Fruit fly (Drosophila melanogaster) whole organism, embryonic: ENCODE data around the gene BCL7-like.

Experiments used
- Ada2b ChIP-seq: fragments of 200-800 bp; sonication (Bioruptor generic); IDR thresholded peaks from 2 replicates; pipeline ENCODE4 v1.3.6; 2022; ENCODE audit warnings: missing biosample characterization, missing genetic modification characterization
- Awh ChIP-seq: fragments of 200-800 bp; sonication (Bioruptor generic); IDR thresholded peaks from 2 replicates; pipeline ENCODE4, ENCODE4 v1.3.6; 2022; ENCODE audit warnings: missing biosample characterization, missing genetic modification characterization
- Bteb2 ChIP-seq: fragments of 200-800 bp; sonication (Bioruptor generic); optimal IDR thresholded peaks from 2 replicates; lab custom pipeline; 2016; ENCODE audit warnings: missing biosample characterization, missing genetic modification characterization
- CG11560 ChIP-seq: fragments of 200-800 bp; sonication (Bioruptor generic); IDR thresholded peaks from 3 replicates; pipeline ENCODE4 v1.3.6; 2022; ENCODE audit warnings: missing biosample characterization, missing genetic modification characterization
- CG12659 ChIP-seq: fragments of 200-800 bp; sonication (Bioruptor generic); optimal IDR thresholded peaks from 3 replicates; lab custom pipeline; 2017; ENCODE audit warnings: mild to moderate bottlenecking, missing biosample characterization, missing genetic modification reagents, missing genetic modification characterization
- CG12942 ChIP-seq: fragments of 200-800 bp; sonication (Bioruptor generic); optimal IDR thresholded peaks from 3 replicates; lab custom pipeline; 2016; ENCODE audit warnings: missing biosample characterization, missing genetic modification characterization
- CG14860 ChIP-seq: fragments of 200-800 bp; sonication (Bioruptor generic); IDR thresholded peaks from 3 replicates; pipeline ENCODE4 v1.3.6; 2022; ENCODE audit warnings: missing biosample characterization, missing genetic modification characterization; ENCODE audit not compliant: partially characterized antibody
- CG16863 ChIP-seq: fragments of 200-800 bp; sonication (Bioruptor generic); optimal IDR thresholded peaks from 3 replicates; lab custom pipeline; 2016; ENCODE audit warnings: missing biosample characterization, missing genetic modification characterization
- CG17186 ChIP-seq: fragments of 200-800 bp; sonication (Bioruptor generic); optimal IDR thresholded peaks from 3 replicates; lab custom pipeline; 2017; ENCODE audit warnings: missing biosample characterization, missing genetic modification reagents, missing genetic modification characterization
- CG17361 ChIP-seq: fragments of 200-800 bp; sonication (Bioruptor generic); IDR thresholded peaks from 3 replicates; pipeline ENCODE4 v1.3.6; 2022; ENCODE audit warnings: missing biosample characterization, missing genetic modification characterization
- CG18262 ChIP-seq: fragments of 200-800 bp; optimal IDR thresholded peaks from 3 replicates; lab custom pipeline; 2019; ENCODE audit warnings: missing biosample characterization, mild to moderate bottlenecking, missing genetic modification characterization, moderate library complexity
- CG5180 ChIP-seq: fragments of 200-800 bp; sonication (Bioruptor generic); optimal IDR thresholded peaks from 3 replicates; lab custom pipeline; 2017; ENCODE audit warnings: missing biosample characterization, missing genetic modification characterization, mild to moderate bottlenecking, moderate library complexity, missing genetic modification reagents
- CG6791 ChIP-seq: fragments of 200-800 bp; sonication (Bioruptor generic); IDR thresholded peaks from 3 replicates; pipeline ENCODE4 v1.3.6; 2022; ENCODE audit warnings: missing biosample characterization, missing genetic modification characterization; ENCODE audit not compliant: partially characterized antibody
- CG7928 ChIP-seq: fragments of 200-800 bp; sonication (Bioruptor generic); optimal IDR thresholded peaks from 2 replicates; lab custom pipeline; 2017; ENCODE audit warnings: missing biosample characterization, mild to moderate bottlenecking, missing genetic modification characterization
- CG7963 ChIP-seq: fragments of 200-800 bp; sonication (Bioruptor generic); IDR thresholded peaks from 3 replicates; pipeline ENCODE4 v1.3.6; 2022; ENCODE audit warnings: missing biosample characterization, missing genetic modification characterization; ENCODE audit not compliant: partially characterized antibody
- CG9932 ChIP-seq: fragments of 200-800 bp; sonication (Bioruptor generic); IDR thresholded peaks from 2 replicates; pipeline ENCODE4 v1.3.6; 2022; ENCODE audit warnings: missing biosample characterization, missing genetic modification characterization
- Dfd ChIP-seq, 2 experiments: fragments of >200 bp; optimal IDR thresholded peaks; 2 replicates each; lab custom pipeline; 2017; ENCODE audit warnings: missing biosample characterization in 2 of 2, missing genetic modification characterization in 2 of 2
- Doc2 ChIP-seq: fragments of 200-800 bp; sonication (Bioruptor generic); IDR thresholded peaks from 2 replicates; pipeline ENCODE4 v1.3.6; 2022; ENCODE audit warnings: missing biosample characterization, missing genetic modification characterization
- Dref ChIP-seq: fragments of 200-800 bp; sonication (Bioruptor generic); IDR thresholded peaks from 2 replicates; pipeline ENCODE4 v1.3.6; 2022; ENCODE audit warnings: missing biosample characterization, missing genetic modification characterization
- Gug ChIP-seq: fragments of 200-800 bp; sonication (Bioruptor generic); IDR thresholded peaks from 4 replicates; pipeline ENCODE4 v1.3.6; 2022; ENCODE audit warnings: missing biosample characterization, missing genetic modification characterization
- HLH4C ChIP-seq: fragments of 200-800 bp; sonication (Bioruptor generic); IDR thresholded peaks from 3 replicates; pipeline ENCODE4 v1.3.6; 2022; ENCODE audit warnings: missing biosample characterization, missing genetic modification characterization; ENCODE audit not compliant: partially characterized antibody
- Hmx ChIP-seq: fragments of 200-800 bp; sonication (Bioruptor generic); optimal IDR thresholded peaks from 2 replicates; lab custom pipeline; 2016; ENCODE audit warnings: missing biosample characterization, missing genetic modification characterization
- Lpt ChIP-seq: fragments of >200 bp; optimal IDR thresholded peaks from 2 replicates; lab custom pipeline; 2018; ENCODE audit warnings: missing biosample characterization, missing genetic modification characterization
- Myb ChIP-seq: fragments of 200-800 bp; sonication (Bioruptor generic); optimal IDR thresholded peaks from 2 replicates; lab custom pipeline; 2016; ENCODE audit warnings: missing biosample characterization, missing genetic modification characterization
- NK7.1 ChIP-seq: fragments of 200-800 bp; sonication (Bioruptor generic); optimal IDR thresholded peaks from 3 replicates; lab custom pipeline; 2016; ENCODE audit warnings: missing biosample characterization, missing genetic modification characterization
- Nf-YB ChIP-seq: fragments of 200-800 bp; sonication (Bioruptor generic); optimal IDR thresholded peaks from 3 replicates; lab custom pipeline; 2019; ENCODE audit warnings: missing biosample characterization, mild to moderate bottlenecking, missing genetic modification characterization, moderate library complexity
- NfI ChIP-seq: fragments of 200-800 bp; sonication (Bioruptor generic); optimal IDR thresholded peaks from 3 replicates; lab custom pipeline; 2018; ENCODE audit warnings: missing biosample characterization, mild to moderate bottlenecking, missing genetic modification characterization, moderate library complexity
- Spps ChIP-seq: fragments of 200-800 bp; sonication (Bioruptor generic); optimal IDR thresholded peaks from 2 replicates; lab custom pipeline; 2018; ENCODE audit warnings: missing biosample characterization, mild to moderate bottlenecking, missing genetic modification characterization
- Sry-β ChIP-seq: fragments of 200-800 bp; sonication (Bioruptor generic); optimal IDR thresholded peaks from 2 replicates; lab custom pipeline; 2018; ENCODE audit warnings: missing biosample characterization, mild to moderate bottlenecking, missing genetic modification characterization, moderate library complexity
- Stat92E ChIP-seq, 3 experiments: fragments of >200 bp in 2 of 3; fragments of 200-800 bp in 1 of 3; sonication (Bioruptor generic) in 1 of 3; optimal IDR thresholded peaks; 2 replicates each; lab custom pipeline; 2017 to 2019; ENCODE audit warnings: missing biosample characterization in 3 of 3, missing genetic modification characterization in 3 of 3, mild to moderate bottlenecking in 1 of 3, moderate library complexity in 1 of 3
- Usf ChIP-seq: fragments of 200-800 bp; sonication (Bioruptor generic); optimal IDR thresholded peaks from 2 replicates; lab custom pipeline; 2017; ENCODE audit warnings: missing genotype, missing biosample characterization, missing genetic modification characterization
- az2 ChIP-seq: fragments of 200-800 bp; sonication (Bioruptor generic); optimal IDR thresholded peaks from 3 replicates; lab custom pipeline; 2016; ENCODE audit warnings: missing biosample characterization, missing genetic modification characterization
- bigmax ChIP-seq: fragments of 200-800 bp; sonication (Bioruptor generic); optimal IDR thresholded peaks from 2 replicates; lab custom pipeline; 2018; ENCODE audit warnings: missing biosample characterization, mild to moderate bottlenecking, missing genetic modification characterization
- cad ChIP-seq: fragments of >200 bp; optimal IDR thresholded peaks from 2 replicates; lab custom pipeline; 2017; ENCODE audit warnings: missing biosample characterization, missing genetic modification characterization
- cas ChIP-seq: fragments of 200-800 bp; sonication (Bioruptor generic); IDR thresholded peaks from 2 replicates; pipeline ENCODE4 v1.3.6; 2022; ENCODE audit warnings: missing biosample characterization, missing genetic modification characterization
- chinmo ChIP-seq: fragments of 200-800 bp; sonication (Bioruptor generic); IDR thresholded peaks from 4 replicates; pipeline ENCODE4 v1.3.6; 2022; ENCODE audit warnings: missing biosample characterization, missing genetic modification characterization; ENCODE audit not compliant: partially characterized antibody
- dati ChIP-seq: fragments of 200-800 bp; sonication (Bioruptor generic); IDR thresholded peaks from 2 replicates; pipeline ENCODE4 v1.3.6; 2022; ENCODE audit warnings: missing biosample characterization, missing genetic modification characterization
- dysf ChIP-seq: fragments of 200-800 bp; sonication (Bioruptor generic); IDR thresholded peaks from 3 replicates; pipeline ENCODE4 v1.3.6; 2022; ENCODE audit warnings: missing biosample characterization, missing genetic modification characterization
- fd102C ChIP-seq: fragments of 200-800 bp; sonication (Bioruptor generic); optimal IDR thresholded peaks from 2 replicates; lab custom pipeline; 2018; ENCODE audit warnings: missing biosample characterization, mild to moderate bottlenecking, missing genetic modification characterization, moderate library complexity
- ind ChIP-seq: fragments of 200-800 bp; sonication (Bioruptor generic); optimal IDR thresholded peaks from 3 replicates; lab custom pipeline; 2016; ENCODE audit warnings: missing biosample characterization, missing genetic modification characterization
- lmd ChIP-seq: fragments of 200-800 bp; sonication (Bioruptor generic); IDR thresholded peaks from 2 replicates; pipeline ENCODE4 v1.3.6; 2022; ENCODE audit warnings: missing biosample characterization, missing genetic modification characterization
- pum ChIP-seq: fragments of 200-800 bp; sonication (Bioruptor generic); optimal IDR thresholded peaks from 2 replicates; lab custom pipeline; 2016; ENCODE audit warnings: missing biosample characterization, missing genetic modification characterization
- ranshi ChIP-seq: fragments of 200-800 bp; sonication (Bioruptor generic); IDR thresholded peaks from 2 replicates; pipeline ENCODE4 v1.3.6; 2022; ENCODE audit warnings: missing biosample characterization, missing genetic modification characterization
- seq ChIP-seq: fragments of 200-800 bp; sonication (Bioruptor generic); IDR thresholded peaks from 2 replicates; pipeline ENCODE4 v1.3.6; 2022; ENCODE audit warnings: missing biosample characterization, missing genetic modification characterization
- sna ChIP-seq: fragments of 200-800 bp; sonication (Bioruptor generic); IDR thresholded peaks from 2 replicates; pipeline ENCODE4 v1.3.6; 2022; ENCODE audit warnings: missing biosample characterization, missing genetic modification characterization; ENCODE audit not compliant: partially characterized antibody
- tin ChIP-seq: fragments of 200-800 bp; sonication (Bioruptor generic); optimal IDR thresholded peaks from 3 replicates; lab custom pipeline; 2016; ENCODE audit warnings: missing biosample characterization, missing genetic modification characterization
- unpg ChIP-seq: fragments of 200-800 bp; sonication (Bioruptor generic); optimal IDR thresholded peaks from 3 replicates; lab custom pipeline; 2018; ENCODE audit warnings: missing biosample characterization, mild to moderate bottlenecking, missing genetic modification characterization, moderate library complexity
- zen2 ChIP-seq: fragments of 200-800 bp; sonication (Bioruptor generic); IDR thresholded peaks from 3 replicates; pipeline ENCODE4 v1.3.6; 2022; ENCODE audit warnings: missing biosample characterization, missing genetic modification characterization; ENCODE audit not compliant: partially characterized antibody

The BCL7-like gene

dm6 chrX:9343480-9344477, 12.7 kb upstream of the BCL7-like start (continued):
- TF ChIP-seq zen2 (GFP tag; lab: Robert Waterston, UW) (no peak), CG12942 (GFP tag; lab: Kevin White, UChicago) (peak; percentile 44), CG18262 (peak; percentile 4), CG9932 (peak; percentile 79), CG17186 (GFP tag; lab: Kevin White, UChicago) (no peak), Doc2 (GFP tag; lab: Robert Waterston, UW) (0 out of 2 replicates have a peak, but pooled peaks have one; percentile 23), pum (GFP tag; lab: Kevin White, UChicago) (no peak), ranshi (GFP tag; lab: Robert Waterston, UW) (peak; percentile 76), Lpt (GFP tag; lab: Kevin White, UChicago) (no peak), Gug (GFP tag; lab: Robert Waterston, UW) (peak; percentile 65; the same call in 3 of the 4 replicates), dysf (peak; percentile 68), NfI (GFP tag; lab: Kevin White, UChicago) (peak; percentile 75), CG11560 (tag; lab: Robert Waterston, UW) (no peak), unpg (peak; percentile 73), Dfd (GFP tag; optimal IDR thresholded peaks at IDR 0.05; lab: Kevin White, UChicago) (no peak), Nf-YB (GFP tag; lab: Kevin White, UChicago) (no peak), HLH4C (no peak), cad (GFP tag; lab: Kevin White, UChicago) (no peak), Ada2b (peak; percentile 83), Spps (tag; lab: Kevin White, UChicago) (no peak), chinmo (GFP tag; lab: Robert Waterston, UW) (peak; percentile 59; the same call in 2 of the 4 replicates), sna (no peak), lmd (GFP tag; lab: Robert Waterston, UW) (no peak), NK7.1 (GFP tag; lab: Kevin White, UChicago) (no peak), CG7963 (GFP tag; lab: Robert Waterston, UW) (no peak), bigmax (GFP tag; lab: Kevin White, UChicago) (no peak), ind (GFP tag; lab: Kevin White, UChicago) (peak; percentile 78), CG17361 (GFP tag; lab: Robert Waterston, UW) (no peak), fd102C (GFP tag; lab: Kevin White, UChicago) (no peak), CG6791 (GFP tag; lab: Robert Waterston, UW) (no peak), Stat92E (GFP tag; optimal IDR thresholded peaks at IDR 0.05; lab: Kevin White, UChicago) (no peak), Sry-β (GFP tag; lab: Kevin White, UChicago) (no peak), Myb (GFP tag; lab: Kevin White, UChicago) (peak; percentile 56), Awh (GFP tag; lab: Robert Waterston, UW) (0 out of 2 replicates have a peak, but pooled peaks have one; percentile 26), CG7928 (GFP tag; lab: Kevin White, UChicago) (peak; percentile 42), CG14860 (GFP tag; lab: Robert Waterston, UW) (no peak), az2 (GFP tag; lab: Kevin White, UChicago) (no peak), tin (GFP tag; lab: Kevin White, UChicago) (peak; percentile 36), seq (GFP tag; lab: Robert Waterston, UW) (peak; percentile 80), CG5180 (GFP tag; lab: Kevin White, UChicago) (no peak), CG12659 (GFP tag; lab: Kevin White, UChicago) (peak; percentile 58), dati (GFP tag; lab: Robert Waterston, UW) (no peak), Hmx (GFP tag; lab: Kevin White, UChicago) (peak; percentile 31), Dref (GFP tag; lab: Robert Waterston, UW) (no peak), CG16863 (GFP tag; lab: Kevin White, UChicago) (peak; percentile 41), cas (GFP tag; lab: Robert Waterston, UW) (peak; percentile 47; the same call in 1 of the 2 replicates), Bteb2 (GFP tag; lab: Kevin White, UChicago) (peak; percentile 42), Usf (peak; percentile 57)
